Fruit fly (Drosophila melanogaster): ENCODE measurements around the gene GstO3.

Gene GstO3

dm6 chr3L:8554024-8554642, 35.4 kb downstream of the GstO3 start:
- TF ChIP-seq pad (GFP tag; optimal IDR thresholded peaks at IDR 0.05) (no peak), cic (GFP tag; optimal IDR thresholded peaks at IDR 0.05) (peak; percentile 22)

- TF ChIP-seq Clk (GFP tag; optimal IDR thresholded peaks at IDR 0.05) = no peak
- no peak for TF ChIP-seq ovo (GFP tag; optimal IDR thresholded peaks at IDR 0.05)
- TF ChIP-seq CG12768 (GFP tag; optimal IDR thresholded peaks at IDR 0.05) = no peak
- no peak for TF ChIP-seq kay (GFP tag; ENCODE audit: borderline replicate concordance)
- TF ChIP-seq CG5204 (GFP tag; optimal IDR thresholded peaks at IDR 0.05) = no peak
- no peak for TF ChIP-seq Mnt (GFP tag; optimal IDR thresholded peaks at IDR 0.05)
- TF ChIP-seq cic (GFP tag; optimal IDR thresholded peaks at IDR 0.05) = no peak
- no peak for TF ChIP-seq CG33017 (tag; optimal IDR thresholded peaks at IDR 0.05)
- no peak for TF ChIP-seq CG7101 (tag; optimal IDR thresholded peaks at IDR 0.05)
- TF ChIP-seq CG1620 (GFP tag; optimal IDR thresholded peaks at IDR 0.05) = no peak
- no peak for TF ChIP-seq pad (GFP tag; optimal IDR thresholded peaks at IDR 0.05)
- no peak for TF ChIP-seq Hr96 (GFP tag; optimal IDR thresholded peaks at IDR 0.05)
- no peak for TF ChIP-seq CG7045 (GFP tag; optimal IDR thresholded peaks at IDR 0.05)
- no peak for TF ChIP-seq cnc (optimal IDR thresholded peaks at IDR 0.05)
- no peak for TF ChIP-seq CG14711 (tag; optimal IDR thresholded peaks at IDR 0.05)
- no peak for TF ChIP-seq toe (GFP tag; optimal IDR thresholded peaks at IDR 0.05)
- TF ChIP-seq CG11617 (GFP tag; optimal IDR thresholded peaks at IDR 0.05) = no peak
These were observed 38.3 kb downstream of the GstO3 start for dm6 chr3L:8557018-8557417.

dm6 chr3L:8559754-8560328, 41.2 kb downstream of the GstO3 start:
- no peak for TF ChIP-seq CG7101 (tag; optimal IDR thresholded peaks at IDR 0.05)
- TF ChIP-seq tj (GFP tag; optimal IDR thresholded peaks at IDR 0.05) = no peak
- no peak for TF ChIP-seq bab1 (GFP tag; optimal IDR thresholded peaks at IDR 0.05)
- no peak for TF ChIP-seq cnc (optimal IDR thresholded peaks at IDR 0.05)
- no peak for TF ChIP-seq pad (GFP tag; optimal IDR thresholded peaks at IDR 0.05)
- TF ChIP-seq CG11617 (GFP tag; optimal IDR thresholded peaks at IDR 0.05) = no peak

dm6 chr3L:8560637-8561036, 42.0 kb downstream of the GstO3 start:
- no peak for TF ChIP-seq CG5204 (GFP tag; optimal IDR thresholded peaks at IDR 0.05)
- no peak for TF ChIP-seq kay (GFP tag; ENCODE audit: borderline replicate concordance)
- no peak for TF ChIP-seq Mnt (GFP tag; optimal IDR thresholded peaks at IDR 0.05)
- TF ChIP-seq Hr96 (GFP tag; optimal IDR thresholded peaks at IDR 0.05) = no peak
- no peak for TF ChIP-seq CG7101 (tag; optimal IDR thresholded peaks at IDR 0.05)
- TF ChIP-seq CG33017 (tag; optimal IDR thresholded peaks at IDR 0.05) = no peak
- TF ChIP-seq Clk (GFP tag; optimal IDR thresholded peaks at IDR 0.05) = no peak
- no peak for TF ChIP-seq Crg-1 (GFP tag; optimal IDR thresholded peaks at IDR 0.05)
- no peak for TF ChIP-seq cic (GFP tag; optimal IDR thresholded peaks at IDR 0.05)
- no peak for TF ChIP-seq bab1 (GFP tag; optimal IDR thresholded peaks at IDR 0.05)
- TF ChIP-seq CG14711 (tag; optimal IDR thresholded peaks at IDR 0.05) = no peak
- no peak for TF ChIP-seq tj (GFP tag; optimal IDR thresholded peaks at IDR 0.05)
- TF ChIP-seq CG12768 (GFP tag; optimal IDR thresholded peaks at IDR 0.05) = no peak

Data from whole organism, adult.